Worm (Caenorhabditis elegans) whole organism, L2 larva: ENCODE measurements around the gene wrt-3.

Source experiments
- C34F6.9 ChIP-seq: fragments of 150-350 bp; optimal IDR thresholded peaks from 2 replicates; lab custom pipeline; 2014; ENCODE audit warnings: missing biosample characterization, missing genetic modification characterization
- F13H6.1 ChIP-seq: sonication (generic microtip); optimal IDR thresholded peaks from 2 replicates; lab custom pipeline; 2016; ENCODE audit warnings: missing genetic modification characterization, missing compliant biosample characterization
- R02D3.7 ChIP-seq: fragments of 150-350 bp; optimal IDR thresholded peaks from 2 replicates; lab custom pipeline; 2014; ENCODE audit warnings: missing biosample characterization, missing genetic modification characterization
- ZK546.5 ChIP-seq: sonication (generic microtip); optimal IDR thresholded peaks from 2 replicates; lab custom pipeline; 2017; ENCODE audit warnings: missing biosample characterization, missing genetic modification characterization
- alr-1 ChIP-seq: fragments of 150-350 bp; optimal IDR thresholded peaks from 2 replicates; lab custom pipeline; 2014; ENCODE audit warnings: missing biosample characterization, missing genetic modification characterization
- ama-1 ChIP-seq: fragments of 150-350 bp; optimal IDR thresholded peaks from 2 replicates; lab custom pipeline; 2018; ENCODE audit warnings: inconsistent platforms
- blmp-1 ChIP-seq: sonication (generic microtip); optimal IDR thresholded peaks from 2 replicates; lab custom pipeline; 2017; ENCODE audit warnings: missing genetic modification characterization, mild to moderate bottlenecking, missing compliant biosample characterization, antibody characterized with exemption, moderate library complexity; ENCODE audit not compliant: insufficient read depth
- ceh-16 ChIP-seq: fragments of 150-350 bp; optimal IDR thresholded peaks from 2 replicates; lab custom pipeline; 2014; ENCODE audit warnings: missing biosample characterization, missing genetic modification characterization
- ceh-82 ChIP-seq: fragments of 150-350 bp; optimal IDR thresholded peaks from 2 replicates; lab custom pipeline; 2014; ENCODE audit warnings: missing biosample characterization, missing genetic modification characterization
- crh-2 ChIP-seq: sonication (generic microtip); optimal IDR thresholded peaks from 2 replicates; lab custom pipeline; 2017; ENCODE audit warnings: missing biosample characterization, missing genetic modification characterization
- dmd-4 ChIP-seq: sonication (generic microtip); optimal IDR thresholded peaks from 2 replicates; lab custom pipeline; 2017; ENCODE audit warnings: missing biosample characterization, missing genetic modification characterization
- egl-27 ChIP-seq: sonication (generic microtip); optimal IDR thresholded peaks from 3 replicates; lab custom pipeline; 2017; ENCODE audit warnings: missing biosample characterization, missing genetic modification reagents, missing genetic modification characterization
- elt-1 ChIP-seq: fragments of 150-350 bp; optimal IDR thresholded peaks from 2 replicates; lab custom pipeline; 2014; ENCODE audit warnings: missing biosample characterization, missing genetic modification characterization
- elt-3 ChIP-seq: sonication (generic microtip); optimal IDR thresholded peaks from 2 replicates; lab custom pipeline; 2017; ENCODE audit warnings: missing biosample characterization, missing genetic modification characterization
- fos-1 ChIP-seq: fragments of 150-350 bp; optimal IDR thresholded peaks from 2 replicates; lab custom pipeline; 2014; ENCODE audit warnings: missing biosample characterization, missing genetic modification characterization
- gmeb-1 ChIP-seq: fragments of 150-350 bp; optimal IDR thresholded peaks from 2 replicates; lab custom pipeline; 2014; ENCODE audit warnings: missing biosample characterization, missing genetic modification characterization
- lin-11 ChIP-seq: fragments of 150-350 bp; sonication (generic microtip); optimal IDR thresholded peaks from 2 replicates; lab custom pipeline; 2014; ENCODE audit warnings: missing biosample characterization, missing genetic modification characterization, inconsistent platforms, mixed read lengths
- lin-13 ChIP-seq: fragments of 150-350 bp; optimal IDR thresholded peaks from 2 replicates; lab custom pipeline; 2014; ENCODE audit warnings: missing biosample characterization, missing genetic modification reagents, missing genetic modification characterization
- lin-39 ChIP-seq: fragments of 150-350 bp; optimal IDR thresholded peaks from 2 replicates; lab custom pipeline; 2014; ENCODE audit warnings: missing biosample characterization, missing genetic modification reagents, missing genetic modification characterization
- lsy-2 ChIP-seq, 2 experiments: fragments of 150-350 bp in 1 of 2; sonication (generic microtip) in 1 of 2; optimal IDR thresholded peaks; 2 replicates each; lab custom pipeline; 2014 to 2017; ENCODE audit warnings: missing biosample characterization in 2 of 2, missing genetic modification characterization in 2 of 2
- mab-5 ChIP-seq: fragments of 150-350 bp; optimal IDR thresholded peaks from 2 replicates; lab custom pipeline; 2014; ENCODE audit warnings: missing biosample characterization, missing genetic modification characterization
- mbf-1 ChIP-seq: sonication (generic microtip); optimal IDR thresholded peaks from 2 replicates; lab custom pipeline; 2017; ENCODE audit warnings: missing biosample characterization, missing genetic modification characterization
- nhr-11 ChIP-seq: fragments of 150-350 bp; optimal IDR thresholded peaks from 2 replicates; lab custom pipeline; 2014; ENCODE audit warnings: missing biosample characterization, missing genetic modification characterization
- nhr-12 ChIP-seq: fragments of 150-350 bp; optimal IDR thresholded peaks from 2 replicates; lab custom pipeline; 2014; ENCODE audit warnings: missing biosample characterization, missing genetic modification characterization
- nhr-129 ChIP-seq: fragments of 150-350 bp; optimal IDR thresholded peaks from 2 replicates; lab custom pipeline; 2014; ENCODE audit warnings: missing biosample characterization, missing genetic modification characterization
- nhr-21 ChIP-seq: fragments of 150-350 bp; optimal IDR thresholded peaks from 2 replicates; lab custom pipeline; 2014; ENCODE audit warnings: missing biosample characterization, missing genetic modification characterization
- nhr-23 ChIP-seq: fragments of 150-350 bp; optimal IDR thresholded peaks from 2 replicates; lab custom pipeline; 2014; ENCODE audit warnings: missing biosample characterization, missing genetic modification reagents, missing genetic modification characterization
- nhr-237 ChIP-seq: fragments of 150-350 bp; optimal IDR thresholded peaks from 2 replicates; lab custom pipeline; 2014; ENCODE audit warnings: missing biosample characterization, missing genetic modification characterization
- nhr-25 ChIP-seq: fragments of 150-350 bp; sonication (generic microtip); optimal IDR thresholded peaks from 3 replicates; lab custom pipeline; 2014; ENCODE audit warnings: missing biosample characterization, missing genetic modification characterization
- nhr-6 ChIP-seq: fragments of 150-350 bp; optimal IDR thresholded peaks from 2 replicates; lab custom pipeline; 2014; ENCODE audit warnings: missing biosample characterization, missing genetic modification characterization
- nhr-77 ChIP-seq: fragments of 150-350 bp; optimal IDR thresholded peaks from 2 replicates; lab custom pipeline; 2014; ENCODE audit warnings: missing biosample characterization, missing genetic modification characterization
- peb-1 ChIP-seq: fragments of 150-350 bp; optimal IDR thresholded peaks from 2 replicates; lab custom pipeline; 2014; ENCODE audit warnings: missing biosample characterization, missing genetic modification characterization
- sem-4 ChIP-seq: fragments of 150-350 bp; optimal IDR thresholded peaks from 2 replicates; lab custom pipeline; 2014; ENCODE audit warnings: missing biosample characterization, missing genetic modification reagents, missing genetic modification characterization
- skn-1 ChIP-seq: sonication (generic microtip); optimal IDR thresholded peaks from 2 replicates; lab custom pipeline; 2017; ENCODE audit warnings: missing biosample characterization, missing genetic modification characterization
- sma-3 ChIP-seq: sonication (generic microtip); optimal IDR thresholded peaks from 2 replicates; lab custom pipeline; 2016; ENCODE audit warnings: missing genetic modification reagents, missing genetic modification characterization, missing compliant biosample characterization
- sma-9 ChIP-seq, 2 experiments: fragments of 150-350 bp in 1 of 2; sonication (generic microtip) in 1 of 2; optimal IDR thresholded peaks; 2 replicates each; lab custom pipeline; 2014 to 2016; ENCODE audit warnings: missing genetic modification characterization in 2 of 2, mild to moderate bottlenecking in 1 of 2, missing biosample characterization in 1 of 2, missing compliant biosample characterization in 1 of 2, missing genetic modification reagents in 1 of 2, moderate library complexity in 1 of 2
- snpc-4 ChIP-seq: fragments of 150-350 bp; optimal IDR thresholded peaks from 2 replicates; lab custom pipeline; 2014; ENCODE audit warnings: missing biosample characterization, missing genetic modification characterization
- unc-55 ChIP-seq: fragments of 150-350 bp; sonication (generic microtip); optimal IDR thresholded peaks from 3 replicates; lab custom pipeline; 2014; ENCODE audit warnings: missing biosample characterization, missing genetic modification reagents, missing genetic modification characterization
- unc-62 ChIP-seq: fragments of 150-350 bp; optimal IDR thresholded peaks from 2 replicates; lab custom pipeline; 2014; ENCODE audit warnings: missing biosample characterization, missing genetic modification reagents, missing genetic modification characterization
- zag-1 ChIP-seq: fragments of 150-350 bp; optimal IDR thresholded peaks from 2 replicates; lab custom pipeline; 2014; ENCODE audit warnings: missing biosample characterization, missing genetic modification characterization
- ztf-1 ChIP-seq: fragments of 200-800 bp; sonication (Bioruptor generic); conservative IDR thresholded peaks from 2 replicates; pipeline ENCODE4 v1.3.6; 2022; ENCODE audit warnings: missing genetic modification characterization, missing compliant biosample characterization
- ztf-11 ChIP-seq: sonication (generic microtip); optimal IDR thresholded peaks from 2 replicates; lab custom pipeline; 2017; ENCODE audit warnings: missing biosample characterization, missing genetic modification characterization
- ztf-4 ChIP-seq: fragments of 150-350 bp; optimal IDR thresholded peaks from 2 replicates; lab custom pipeline; 2014; ENCODE audit warnings: missing biosample characterization, missing genetic modification characterization

The wrt-3 gene

DNA sequence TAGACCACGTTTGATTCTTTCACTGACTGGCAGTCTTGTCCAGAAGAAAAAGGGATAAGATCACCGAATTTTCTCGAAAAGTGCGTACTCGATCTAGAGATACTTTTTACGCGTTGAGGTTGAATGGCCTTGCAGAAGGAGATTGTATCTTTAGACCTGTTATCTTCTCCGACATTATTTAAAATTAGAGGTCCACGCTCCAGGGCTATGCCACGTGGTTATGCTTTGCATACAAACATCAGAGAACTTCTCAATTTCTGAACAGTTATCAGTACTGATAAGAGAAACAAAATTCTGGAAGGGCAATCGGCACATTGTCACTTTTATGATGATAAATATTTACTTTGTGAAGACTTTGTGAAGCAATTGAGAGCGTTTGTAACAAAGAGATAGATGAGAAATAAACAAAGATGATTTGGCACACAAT lies 35.1 kb downstream of the wrt-3 start (continued):
- TF ChIP-seq ztf-4 (tag; lab: Kevin White, UChicago) (no peak), nhr-12 (tag; lab: Kevin White, UChicago) (no peak), nhr-6 (peak; percentile 82), unc-62 (GFP tag; lab: Kevin White, UChicago) (no peak), lin-39 (tag; lab: Kevin White, UChicago) (no peak), C34F6.9 (tag; lab: Kevin White, UChicago) (no peak), elt-1 (tag; lab: Kevin White, UChicago) (peak; percentile 64), ceh-82 (no peak), sma-3 (GFP tag; lab: Kevin White, UChicago) (peak; percentile 89), lin-13 (GFP tag; lab: Kevin White, UChicago) (peak; percentile 41), ztf-1 (no peak), egl-27 (tag; lab: Kevin White, UChicago) (peak; percentile 11)

DNA sequence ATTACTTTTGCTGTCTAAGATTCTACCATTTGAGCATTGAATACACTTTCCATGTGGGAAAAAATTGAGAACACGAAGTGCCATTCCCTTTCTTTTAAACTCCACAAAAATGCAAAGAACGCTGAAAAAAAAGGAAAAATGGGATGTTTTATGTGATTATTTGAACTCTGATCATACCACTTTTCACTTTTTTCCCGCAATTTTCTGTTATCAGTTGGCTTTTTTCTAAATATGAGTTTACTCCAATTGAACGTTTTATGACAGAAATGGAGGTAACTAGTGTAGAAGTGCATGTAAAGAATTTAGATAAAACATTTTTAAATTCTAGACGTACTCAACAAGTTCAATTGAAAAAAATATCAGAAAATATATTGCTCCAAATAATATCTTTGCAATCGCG lies 35.9 kb downstream of the wrt-3 start:
- no peak for TF ChIP-seq alr-1
- TF ChIP-seq sem-4 (tag; lab: Kevin White, UChicago) = no peak
- TF ChIP-seq sma-9 (GFP tag; optimal IDR thresholded peaks at IDR 0.05; lab: Kevin White, UChicago) = peak; percentile 12
- TF ChIP-seq sma-9 (tag; optimal IDR thresholded peaks at IDR 0.05; lab: Kevin White, UChicago) = no peak
- TF ChIP-seq blmp-1 (tag; lab: Kevin White, UChicago) = peak; percentile 41
- TF ChIP-seq crh-2 = peak; percentile 8
- no peak for TF ChIP-seq nhr-23 (tag; lab: Kevin White, UChicago)

DNA sequence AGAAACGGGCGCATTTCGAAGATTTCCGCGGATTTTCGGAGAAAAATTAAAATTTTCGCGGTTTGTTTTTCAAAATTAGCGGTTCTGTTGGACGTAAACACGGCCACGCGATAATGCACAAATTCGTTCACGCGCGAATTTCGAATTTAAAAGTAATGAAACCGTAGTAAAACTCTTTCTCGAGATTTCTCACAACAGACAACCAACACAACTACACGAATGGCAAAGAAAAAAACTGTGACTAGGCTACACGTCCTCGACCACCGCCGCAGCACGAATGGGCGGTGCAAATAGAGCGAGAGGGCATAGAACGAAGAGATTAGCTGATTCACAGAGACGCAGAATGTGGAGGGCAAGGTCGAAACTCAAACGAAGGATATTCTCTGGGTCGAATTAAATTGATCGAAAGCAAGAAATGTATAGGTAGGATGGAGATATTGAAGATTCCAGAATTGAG lies 36.3 kb downstream of the wrt-3 start, which contains the start of gene idh-1:
Gene idh-1, minus strand, starts transcription at position 228 of the 457 bp plus-strand sequence.
- TF ChIP-seq ama-1 (lab: Kevin White, UChicago) (peak; percentile 81), snpc-4 (tag; lab: Kevin White, UChicago) (peak; percentile 76), F13H6.1 (tag; lab: Kevin White, UChicago) (peak; percentile 48), mbf-1 (no peak), gmeb-1 (tag; lab: Kevin White, UChicago) (peak; percentile 49), ZK546.5 (no peak), nhr-237 (no peak), crh-2 (peak; percentile 0), C34F6.9 (tag; lab: Kevin White, UChicago) (peak; percentile 21), blmp-1 (tag; lab: Kevin White, UChicago) (no peak), nhr-129 (tag; lab: Kevin White, UChicago) (peak; percentile 72), lsy-2 (tag; optimal IDR thresholded peaks at IDR 0.05; lab: Kevin White, UChicago) (peak in 1 of 2 experiments; percentile 41), fos-1 (tag; lab: Kevin White, UChicago) (peak; percentile 12), nhr-25 (peak; percentile 68), sma-3 (GFP tag; lab: Kevin White, UChicago) (peak; percentile 11), ztf-4 (tag; lab: Kevin White, UChicago) (no peak)

DNA sequence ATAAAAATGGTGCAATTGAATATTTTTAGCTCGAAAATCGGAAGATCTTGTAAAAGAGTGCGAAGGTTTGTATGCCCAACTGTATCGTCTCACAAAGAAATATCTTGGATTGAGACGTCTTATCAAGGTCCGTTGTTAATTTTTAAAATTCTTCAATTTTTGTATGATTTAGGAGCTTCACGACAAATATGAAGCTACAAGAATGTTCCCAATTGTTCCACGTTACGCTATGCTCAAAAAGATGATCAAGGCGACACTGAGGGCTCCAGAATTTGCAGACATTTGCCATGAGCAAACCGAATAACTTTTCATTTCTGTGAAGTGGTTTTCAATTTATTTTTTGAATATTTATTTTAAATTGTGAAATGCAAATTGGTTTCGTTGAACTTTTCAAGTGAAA lies 38.5 kb downstream of the wrt-3 start:
- TF ChIP-seq mab-5 (tag; lab: Kevin White, UChicago) (no peak), lsy-2 (tag; optimal IDR thresholded peaks at IDR 0.05; lab: Kevin White, UChicago) (peak in 1 of 2 experiments; percentile 27), F13H6.1 (tag; lab: Kevin White, UChicago) (no peak), crh-2 (peak; percentile 37), sma-9 (GFP tag; optimal IDR thresholded peaks at IDR 0.05; lab: Kevin White, UChicago) (peak; percentile 64), sma-9 (tag; optimal IDR thresholded peaks at IDR 0.05; lab: Kevin White, UChicago) (no peak), peb-1 (tag; lab: Kevin White, UChicago) (no peak), gmeb-1 (tag; lab: Kevin White, UChicago) (peak; percentile 51), sem-4 (tag; lab: Kevin White, UChicago) (no peak), zag-1 (no peak), ztf-1 (no peak), nhr-21 (tag; lab: Kevin White, UChicago) (no peak), nhr-237 (no peak), ceh-82 (no peak), ztf-11 (tag; lab: Kevin White, UChicago) (no peak), blmp-1 (tag; lab: Kevin White, UChicago) (no peak), nhr-77 (tag; lab: Kevin White, UChicago) (no peak), lin-39 (tag; lab: Kevin White, UChicago) (no peak), ama-1 (lab: Kevin White, UChicago) (peak; percentile 85), mbf-1 (no peak), snpc-4 (tag; lab: Kevin White, UChicago) (no peak), ceh-16 (tag; lab: Kevin White, UChicago) (no peak), nhr-129 (tag; lab: Kevin White, UChicago) (peak; percentile 29), unc-62 (GFP tag; lab: Kevin White, UChicago) (no peak), fos-1 (tag; lab: Kevin White, UChicago) (peak; percentile 10), R02D3.7 (no peak), alr-1 (no peak), elt-3 (no peak), lin-11 (tag; lab: Kevin White, UChicago) (no peak), skn-1 (tag; lab: Kevin White, UChicago) (no peak), unc-55 (GFP tag; lab: Kevin White, UChicago) (no peak), C34F6.9 (tag; lab: Kevin White, UChicago) (no peak), sma-3 (GFP tag; lab: Kevin White, UChicago) (peak; percentile 73), nhr-23 (tag; lab: Kevin White, UChicago) (no peak), nhr-12 (tag; lab: Kevin White, UChicago) (no peak), egl-27 (tag; lab: Kevin White, UChicago) (no peak), nhr-25 (no peak), dmd-4 (tag; lab: Kevin White, UChicago) (no peak), nhr-11 (tag; lab: Kevin White, UChicago) (no peak)
